Fruit fly (Drosophila melanogaster): ENCODE data around the gene nonA-l.

Gene nonA-l

dm6 chr3R:16655494-16656493 lies 15.8 kb downstream of the nonA-l start, which contains the start of gene modSP (continued):
- no peak for TF ChIP-seq Sry-β (GFP tag; optimal IDR thresholded peaks at IDR 0.05)
- no peak for TF ChIP-seq crp (GFP tag; optimal IDR thresholded peaks at IDR 0.05)

dm6 chr3R:16661693-16662092 lies 21.7 kb downstream of the nonA-l start:
- no peak for TF ChIP-seq jing (GFP tag; optimal IDR thresholded peaks at IDR 0.05)
- TF ChIP-seq scrt (GFP tag; optimal IDR thresholded peaks at IDR 0.05), result no peak
- no peak for TF ChIP-seq kni (GFP tag; optimal IDR thresholded peaks at IDR 0.05)
- no peak for TF ChIP-seq Xrp1 (GFP tag; IDR thresholded peaks at IDR 0.05)
- TF ChIP-seq Dip2 (GFP tag; IDR thresholded peaks at IDR 0.05), result no peak
- no peak for TF ChIP-seq Elba2 (GFP tag; optimal IDR thresholded peaks at IDR 0.05)
- TF ChIP-seq Nf-YC (tag; optimal IDR thresholded peaks at IDR 0.05), result peak; percentile 71
- no peak for TF ChIP-seq Lhr (GFP tag; optimal IDR thresholded peaks at IDR 0.05)
- peak; percentile 88 for TF ChIP-seq CG10321 (GFP tag; IDR thresholded peaks at IDR 0.05)
- TF ChIP-seq row (GFP tag; IDR thresholded peaks at IDR 0.05), result no peak
- TF ChIP-seq dimm (GFP tag; IDR thresholded peaks at IDR 0.05), result no peak
- no peak for TF ChIP-seq Chrac-16 (GFP tag; optimal IDR thresholded peaks at IDR 0.05)
- TF ChIP-seq CG11456 (GFP tag; IDR thresholded peaks at IDR 0.05), result no peak
- no peak for TF ChIP-seq CG2120 (GFP tag; optimal IDR thresholded peaks at IDR 0.05)
- peak in 1 of 2 experiments; percentile 75 for TF ChIP-seq Hr78 (GFP tag; optimal IDR thresholded peaks at IDR 0.05)
- no peak for TF ChIP-seq CG12744 (GFP tag; optimal IDR thresholded peaks at IDR 0.05)
- TF ChIP-seq CG12769 (tag; optimal IDR thresholded peaks at IDR 0.05), result no peak
- TF ChIP-seq twi (tag; optimal IDR thresholded peaks at IDR 0.05), result peak; percentile 29
- peak; percentile 33 for TF ChIP-seq phol (tag; optimal IDR thresholded peaks at IDR 0.05)
- peak; percentile 69 for TF ChIP-seq sens (GFP tag)
- no peak for TF ChIP-seq CG2129 (GFP tag; IDR thresholded peaks at IDR 0.05; ENCODE audit: partially characterized antibody)
- TF ChIP-seq Nf-YB (GFP tag; optimal IDR thresholded peaks at IDR 0.05), result peak; percentile 77
- TF ChIP-seq grau (tag; optimal IDR thresholded peaks at IDR 0.05), result no peak
- TF ChIP-seq pum (GFP tag; optimal IDR thresholded peaks at IDR 0.05), result no peak
- TF ChIP-seq cg (GFP tag; optimal IDR thresholded peaks at IDR 0.05), result peak; percentile 40
- no peak for TF ChIP-seq lov (optimal IDR thresholded peaks at IDR 0.05)
- no peak for TF ChIP-seq lov (GFP tag; IDR thresholded peaks at IDR 0.05)
- TF ChIP-seq Mes4 (GFP tag; optimal IDR thresholded peaks at IDR 0.05), result no peak
- TF ChIP-seq CG1832 (GFP tag; optimal IDR thresholded peaks at IDR 0.05), result peak; percentile 71
- no peak for TF ChIP-seq Scr (GFP tag; IDR thresholded peaks at IDR 0.05; ENCODE audit: partially characterized antibody)
- TF ChIP-seq al (GFP tag; IDR thresholded peaks at IDR 0.05), result no peak
- no peak for TF ChIP-seq Dp (GFP tag; optimal IDR thresholded peaks at IDR 0.05)
- no peak for TF ChIP-seq ab (GFP tag; optimal IDR thresholded peaks at IDR 0.05)
- no peak for TF ChIP-seq TFAM (GFP tag; optimal IDR thresholded peaks at IDR 0.05)
- no peak for TF ChIP-seq Nf-YA (GFP tag; IDR thresholded peaks at IDR 0.05)
- TF ChIP-seq cad (GFP tag; optimal IDR thresholded peaks at IDR 0.05), result peak; percentile 72
- no peak for TF ChIP-seq hb (GFP tag; IDR thresholded peaks at IDR 0.05; ENCODE audit: partially characterized antibody)
- TF ChIP-seq gsb-n (tag; optimal IDR thresholded peaks at IDR 0.05), result peak; percentile 51

Measured in whole organism, embryonic.